Fruit fly (Drosophila melanogaster) Kc167 (cell line): ENCODE data around the gene Hecw.

Source experiments
- Myc ChIP-seq: fragments of >200 bp; optimal IDR thresholded peaks from 2 replicates; lab custom pipeline; 2017; ENCODE audit warnings: missing external identifiers
- insv ChIP-seq: fragments of >200 bp; optimal IDR thresholded peaks from 3 replicates; lab custom pipeline; 2018; ENCODE audit warnings: missing external identifiers
- psq ChIP-seq: fragments of >200 bp; optimal IDR thresholded peaks from 2 replicates; lab custom pipeline; 2017; ENCODE audit warnings: missing external identifiers
- ttk ChIP-seq: sonication (Bioruptor generic); optimal IDR thresholded peaks from 2 replicates; lab custom pipeline; 2017; ENCODE audit warnings: missing external identifiers

dm6 chrX:9617598-9618076 lies 8.9 kb downstream of the Hecw start:
- TF ChIP-seq psq (lab: Kevin White, UChicago) (no peak), insv (no peak), ttk (lab: Kevin White, UChicago) (no peak), Myc (lab: Kevin White, UChicago) (no peak)
